Fruit fly (Drosophila melanogaster): ENCODE data around the gene Or85f.

The Or85f gene

dm6 chr3R:9390201-9390600, 7.8 kb upstream of the Or85f start (continued):
- no peak for TF ChIP-seq repo (GFP tag; optimal IDR thresholded peaks at IDR 0.05)
- TF ChIP-seq lola (GFP tag; optimal IDR thresholded peaks at IDR 0.05) = no peak
- no peak for TF ChIP-seq CG17328 (GFP tag; IDR thresholded peaks at IDR 0.05)
- no peak for TF ChIP-seq CG12155 (GFP tag; optimal IDR thresholded peaks at IDR 0.05)
- TF ChIP-seq Hr39 (optimal IDR thresholded peaks at IDR 0.05) = no peak
- TF ChIP-seq CG12104 (GFP tag; optimal IDR thresholded peaks at IDR 0.05) = no peak
- 0 out of 4 replicates have a peak, but pooled peaks have one; percentile 15 for TF ChIP-seq chinmo (GFP tag; IDR thresholded peaks at IDR 0.05; ENCODE audit: partially characterized antibody)
- TF ChIP-seq dysf (GFP tag; IDR thresholded peaks at IDR 0.05) = no peak
- no peak for TF ChIP-seq CG18764 (GFP tag; optimal IDR thresholded peaks at IDR 0.05)
- TF ChIP-seq cg (GFP tag; optimal IDR thresholded peaks at IDR 0.05) = no peak
- no peak for TF ChIP-seq gro (GFP tag; optimal IDR thresholded peaks at IDR 0.05)
- no peak for TF ChIP-seq dan (GFP tag; IDR thresholded peaks at IDR 0.05)
- TF ChIP-seq CG10565 (GFP tag; optimal IDR thresholded peaks at IDR 0.05) = no peak
- TF ChIP-seq Vsx1 (GFP tag; optimal IDR thresholded peaks at IDR 0.05) = peak; percentile 63
- no peak for TF ChIP-seq CG7928 (GFP tag; optimal IDR thresholded peaks at IDR 0.05)
- no peak for TF ChIP-seq B-H1 (GFP tag; IDR thresholded peaks at IDR 0.05)
- TF ChIP-seq Ets65A (GFP tag) = no peak
- TF ChIP-seq bsh (GFP tag; optimal IDR thresholded peaks at IDR 0.05) = no peak
- no peak for TF ChIP-seq CG12942 (GFP tag; optimal IDR thresholded peaks at IDR 0.05)
- no peak for TF ChIP-seq slbo (GFP tag; IDR thresholded peaks at IDR 0.05)
- no peak for TF ChIP-seq Trl (optimal IDR thresholded peaks at IDR 0.05)
- no peak for TF ChIP-seq Trl (GFP tag; optimal IDR thresholded peaks at IDR 0.05)
- TF ChIP-seq CG4404 (GFP tag; IDR thresholded peaks at IDR 0.05) = no peak
- no peak for TF ChIP-seq Sry-δ (GFP tag; optimal IDR thresholded peaks at IDR 0.05)
- peak; percentile 7 for TF ChIP-seq CG6254 (GFP tag; optimal IDR thresholded peaks at IDR 0.05)
- TF ChIP-seq run (tag; optimal IDR thresholded peaks at IDR 0.05) = no peak
- TF ChIP-seq pb (GFP tag; optimal IDR thresholded peaks at IDR 0.05) = no peak
- no peak for TF ChIP-seq Myb (GFP tag; optimal IDR thresholded peaks at IDR 0.05)
- TF ChIP-seq Dfd (GFP tag; optimal IDR thresholded peaks at IDR 0.05) = no peak
- peak; percentile 40 for TF ChIP-seq CG2678 (tag; optimal IDR thresholded peaks at IDR 0.05)
- peak; percentile 26 for TF ChIP-seq Meics (GFP tag; optimal IDR thresholded peaks at IDR 0.05)
- no peak for TF ChIP-seq CG5953 (GFP tag; IDR thresholded peaks at IDR 0.05)
- TF ChIP-seq lilli (GFP tag; optimal IDR thresholded peaks at IDR 0.05) = no peak
- no peak for TF ChIP-seq CG16863 (GFP tag; optimal IDR thresholded peaks at IDR 0.05)
- no peak for TF ChIP-seq CG4282 (GFP tag; optimal IDR thresholded peaks at IDR 0.05)
- no peak for TF ChIP-seq Xbp1 (GFP tag; optimal IDR thresholded peaks at IDR 0.05)
- no peak for TF ChIP-seq shn (GFP tag; optimal IDR thresholded peaks at IDR 0.05)
- TF ChIP-seq pho (GFP tag; optimal IDR thresholded peaks at IDR 0.05) = no peak
- TF ChIP-seq CG14860 (GFP tag; IDR thresholded peaks at IDR 0.05; ENCODE audit: partially characterized antibody) = no peak
- no peak for TF ChIP-seq Sin3A (optimal IDR thresholded peaks at IDR 0.05)
- TF ChIP-seq stwl (tag; optimal IDR thresholded peaks at IDR 0.05) = no peak
- TF ChIP-seq prd (optimal IDR thresholded peaks at IDR 0.05) = no peak
- no peak for TF ChIP-seq prd (GFP tag; IDR thresholded peaks at IDR 0.05)
- no peak for TF ChIP-seq fu2 (GFP tag; optimal IDR thresholded peaks at IDR 0.05)
- TF ChIP-seq CG11696 (GFP tag; IDR thresholded peaks at IDR 0.05) = no peak
- TF ChIP-seq emc (GFP tag; optimal IDR thresholded peaks at IDR 0.05) = no peak
- TF ChIP-seq CG13894 (tag; optimal IDR thresholded peaks at IDR 0.05) = peak; percentile 34
- no peak for TF ChIP-seq zen (tag; optimal IDR thresholded peaks at IDR 0.05)
- no peak for TF ChIP-seq gce (GFP tag; IDR thresholded peaks at IDR 0.05)
- TF ChIP-seq CG15514 (GFP tag; optimal IDR thresholded peaks at IDR 0.05) = peak; percentile 51
- TF ChIP-seq CG18011 (GFP tag; optimal IDR thresholded peaks at IDR 0.05) = no peak
- TF ChIP-seq CG33557 (GFP tag; optimal IDR thresholded peaks at IDR 0.05) = peak; percentile 51
- TF ChIP-seq CG7987 (GFP tag; optimal IDR thresholded peaks at IDR 0.05) = peak; percentile 37
- no peak for TF ChIP-seq Mad (GFP tag; optimal IDR thresholded peaks at IDR 0.05)
